Fruit fly (Drosophila melanogaster) whole organism, wandering third instar larva: ENCODE results near the gene Sec24CD.

Experiments used
- dmrt93B ChIP-seq: fragments of 200-800 bp; sonication (Bioruptor generic); optimal IDR thresholded peaks from 2 replicates; lab custom pipeline; 2018; ENCODE audit warnings: missing biosample characterization, mild to moderate bottlenecking, missing genetic modification characterization
- h ChIP-seq: fragments of 200-800 bp; sonication (Bioruptor generic); optimal IDR thresholded peaks from 3 replicates; lab custom pipeline; 2016; ENCODE audit warnings: missing biosample characterization, mild to moderate bottlenecking, missing genetic modification characterization
- lola ChIP-seq: fragments of >200 bp; optimal IDR thresholded peaks from 2 replicates; lab custom pipeline; 2017; ENCODE audit warnings: missing biosample characterization, missing genetic modification characterization

DNA sequence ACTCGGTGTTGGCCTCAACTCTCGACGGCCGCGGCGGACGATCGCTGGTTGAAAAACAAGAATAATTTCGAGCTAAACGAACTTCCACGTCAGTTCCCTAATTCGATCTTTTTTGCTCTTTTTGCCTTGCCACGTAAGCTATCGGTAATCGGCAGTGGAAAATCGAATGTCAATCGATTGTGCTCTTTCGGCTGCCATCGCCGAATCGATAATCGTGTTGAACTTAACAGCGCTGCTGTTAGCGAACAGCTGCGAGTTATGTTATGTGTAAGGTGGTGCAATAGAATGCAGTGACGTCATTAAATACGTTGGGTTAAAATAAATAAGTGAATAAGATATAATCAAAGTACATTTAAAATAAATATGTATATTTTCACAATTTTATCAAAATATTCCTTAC, at the start of gene Sec24CD:
- TF ChIP-seq lola (GFP tag; lab: Kevin White, UChicago) (no peak), dmrt93B (no peak), h (GFP tag; lab: Kevin White, UChicago) (peak; percentile 13)
